Worm (Caenorhabditis elegans): ENCODE data around the gene gcy-20.

DNA sequence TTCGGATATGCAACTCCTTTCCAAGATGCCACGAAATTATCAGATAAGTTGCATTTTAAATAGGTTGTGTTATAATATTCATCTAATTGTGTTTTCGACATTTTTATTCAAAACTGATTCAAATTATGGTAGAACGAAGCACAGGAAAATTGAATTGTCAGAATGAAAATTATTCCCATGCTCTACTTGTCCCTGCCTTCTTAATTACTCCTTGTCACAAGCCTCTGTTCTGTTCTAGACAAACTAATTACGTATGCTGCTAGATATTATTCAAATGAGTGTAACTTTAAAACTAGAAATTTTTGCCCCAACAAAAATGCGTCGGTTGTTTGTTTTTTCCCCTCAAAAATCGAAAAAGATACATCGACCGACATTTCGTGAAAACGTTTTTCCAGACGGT, 9.5 kb downstream of the gcy-20 start, which contains the start of gene srh-104:
- TF ChIP-seq madf-2 (tag; optimal IDR thresholded peaks at IDR 0.05) (no peak), ceh-48 (tag; optimal IDR thresholded peaks at IDR 0.05) (no peak), pha-4 (tag; optimal IDR thresholded peaks at IDR 0.05) (no peak), ttx-3 (tag; optimal IDR thresholded peaks at IDR 0.05) (no peak), tbx-2 (tag; optimal IDR thresholded peaks at IDR 0.05) (no peak), unc-55 (GFP tag; optimal IDR thresholded peaks at IDR 0.05) (no peak), sox-4 (tag; optimal IDR thresholded peaks at IDR 0.05) (no peak)

Data from whole organism, late embryonic.